Fruit fly (Drosophila melanogaster) whole organism: ENCODE data around the gene Or74a.

Experiments
- CG8478 ChIP-seq: fragments of >200 bp; optimal IDR thresholded peaks from 2 replicates; lab custom pipeline; 2018; ENCODE audit warnings: inconsistent platforms
- Dll ChIP-seq: fragments of >200 bp; optimal IDR thresholded peaks from 2 replicates; lab custom pipeline; 2017
- EcR ChIP-seq, 2 experiments: fragments of >200 bp; optimal IDR thresholded peaks; 2 replicates each; lab custom pipeline; 2017; ENCODE audit warnings: missing biosample characterization in 2 of 2, missing genetic modification characterization in 2 of 2, missing genetic modification reagents in 2 of 2
- pan ChIP-seq: fragments of >200 bp; optimal IDR thresholded peaks from 2 replicates; lab custom pipeline; 2017
- psq ChIP-seq: fragments of >200 bp; optimal IDR thresholded peaks from 2 replicates; lab custom pipeline; 2017
- usp ChIP-seq: fragments of >200 bp; optimal IDR thresholded peaks from 2 replicates; lab custom pipeline; 2017; ENCODE audit warnings: missing biosample characterization, missing genetic modification characterization, mixed read lengths

- TF ChIP-seq psq (lab: Kevin White, UChicago), result no peak
- no peak for TF ChIP-seq CG8478
- no peak for TF ChIP-seq pan (lab: Kevin White, UChicago)
- no peak for TF ChIP-seq usp
- no peak for TF ChIP-seq Dll (lab: Kevin White, UChicago)
- TF ChIP-seq EcR (GFP tag; optimal IDR thresholded peaks at IDR 0.05; lab: Kevin White, UChicago), result no peak
These were observed 18.5 kb downstream of the Or74a start for dm6 chr3L:17310509-17310908.
